Worm (Caenorhabditis elegans): ENCODE measurements around the gene C27F2.9.
A peak's percentile ranks its signal among the peaks of the same experiment; 100 is the strongest.

The C27F2.9 gene

ce11 chrIII:4962886-4963285, at the start of gene C27F2.9:
C27F2.9 (minus strand) TSS chrIII:4963044.
- TF ChIP-seq ceh-9 (tag; optimal IDR thresholded peaks at IDR 0.05) (no peak), lsy-12 (tag; optimal IDR thresholded peaks at IDR 0.05) (peak; percentile 72), ceh-16 (tag; optimal IDR thresholded peaks at IDR 0.05) (no peak), fkh-2 (tag; optimal IDR thresholded peaks at IDR 0.05) (peak; percentile 22), pha-4 (tag; optimal IDR thresholded peaks at IDR 0.05) (peak; percentile 92), nhr-43 (tag; optimal IDR thresholded peaks at IDR 0.05; ENCODE audit: poor library complexity, severe bottlenecking) (peak; percentile 83), ztf-11 (tag; optimal IDR thresholded peaks at IDR 0.05) (no peak), nhr-67 (tag; optimal IDR thresholded peaks at IDR 0.05) (no peak), elt-2 (tag; optimal IDR thresholded peaks at IDR 0.05) (peak; percentile 55), nhr-28 (tag; optimal IDR thresholded peaks at IDR 0.05) (no peak), sea-2 (GFP tag; optimal IDR thresholded peaks at IDR 0.05) (no peak), unc-62 (GFP tag; optimal IDR thresholded peaks at IDR 0.05) (no peak), ceh-28 (tag; optimal IDR thresholded peaks at IDR 0.05) (peak; percentile 75), ama-1 (optimal IDR thresholded peaks at IDR 0.05) (peak; percentile 43), nfya-1 (tag; optimal IDR thresholded peaks at IDR 0.05; ENCODE audit: insufficient read depth) (peak; percentile 92), nhr-237 (tag; optimal IDR thresholded peaks at IDR 0.05) (no peak), mml-1 (tag; optimal IDR thresholded peaks at IDR 0.05) (no peak), skn-1 (tag; optimal IDR thresholded peaks at IDR 0.05) (peak; percentile 64), aly-2 (tag; optimal IDR thresholded peaks at IDR 0.05) (no peak), snpc-4 (tag; optimal IDR thresholded peaks at IDR 0.05) (peak; percentile 91), lin-15B (tag; optimal IDR thresholded peaks at IDR 0.05) (peak; percentile 84), nhr-77 (tag; optimal IDR thresholded peaks at IDR 0.05) (peak; percentile 50), lin-39 (tag; optimal IDR thresholded peaks at IDR 0.05) (peak; percentile 67), unc-39 (tag; optimal IDR thresholded peaks at IDR 0.05) (no peak), egl-27 (tag; optimal IDR thresholded peaks at IDR 0.05) (no peak), pqm-1 (tag; optimal IDR thresholded peaks at IDR 0.05) (peak; percentile 34), jun-1 (tag; optimal IDR thresholded peaks at IDR 0.05) (peak; percentile 60), daf-12 (tag; optimal IDR thresholded peaks at IDR 0.05) (no peak), egl-5 (tag; optimal IDR thresholded peaks at IDR 0.05) (peak; percentile 12), mdl-1 (tag; optimal IDR thresholded peaks at IDR 0.05) (no peak), fos-1 (tag; optimal IDR thresholded peaks at IDR 0.05) (no peak), tbx-2 (tag; optimal IDR thresholded peaks at IDR 0.05) (peak; percentile 70), nhr-25 (tag; optimal IDR thresholded peaks at IDR 0.05) (peak; percentile 79), R02D3.7 (tag; optimal IDR thresholded peaks at IDR 0.05) (peak; percentile 79), fkh-10 (GFP tag; optimal IDR thresholded peaks at IDR 0.05) (peak; percentile 3), eor-1 (tag; optimal IDR thresholded peaks at IDR 0.05) (no peak), nhr-76 (tag; optimal IDR thresholded peaks at IDR 0.05) (no peak), ztf-4 (tag; optimal IDR thresholded peaks at IDR 0.05) (no peak), ceh-82 (tag; optimal IDR thresholded peaks at IDR 0.05) (peak; percentile 27), zag-1 (tag; optimal IDR thresholded peaks at IDR 0.05) (no peak), nhr-11 (tag; optimal IDR thresholded peaks at IDR 0.05) (peak; percentile 51), nhr-12 (tag; optimal IDR thresholded peaks at IDR 0.05) (no peak), elt-3 (tag; optimal IDR thresholded peaks at IDR 0.05) (peak in 1 of 3 experiments; percentile 13), hmg-11 (tag; optimal IDR thresholded peaks at IDR 0.05) (peak; percentile 63), nhr-23 (tag; optimal IDR thresholded peaks at IDR 0.05) (peak; percentile 91), elt-1 (tag; optimal IDR thresholded peaks at IDR 0.05) (no peak), ZK546.5 (tag; optimal IDR thresholded peaks at IDR 0.05) (no peak)

- TF ChIP-seq fkh-10 (GFP tag; optimal IDR thresholded peaks at IDR 0.05): no peak
- TF ChIP-seq snpc-4 (tag; optimal IDR thresholded peaks at IDR 0.05): no peak
- TF ChIP-seq nhr-23 (tag; optimal IDR thresholded peaks at IDR 0.05): no peak
- no peak for TF ChIP-seq nhr-237 (tag; optimal IDR thresholded peaks at IDR 0.05)
- no peak for TF ChIP-seq nhr-67 (tag; optimal IDR thresholded peaks at IDR 0.05)
- TF ChIP-seq lin-39 (tag; optimal IDR thresholded peaks at IDR 0.05): no peak
Observed at ce11 chrIII:5012460-5012859, 49.6 kb upstream of the C27F2.9 start.
